Worm (Caenorhabditis elegans): Measurements from ENCODE around the gene F18E9.1.

DNA sequence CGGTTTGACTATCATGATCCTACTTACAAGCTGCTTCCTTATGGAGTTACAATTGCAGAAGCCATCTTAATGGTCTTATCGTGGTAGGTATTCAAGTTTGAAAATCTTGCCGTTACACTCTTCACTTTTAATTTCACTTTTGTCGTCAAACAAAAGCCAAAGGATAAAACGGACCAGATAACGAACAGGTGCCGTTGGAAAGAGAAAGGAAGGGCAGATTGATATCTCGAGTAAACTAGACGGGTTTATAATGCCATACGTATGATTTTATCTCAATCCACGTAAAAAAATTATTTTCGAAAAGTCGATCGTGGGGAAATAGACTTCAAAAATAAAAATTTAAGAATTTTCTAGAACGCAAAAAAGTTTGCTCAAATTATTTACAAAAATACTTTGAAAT, 47.3 kb upstream of the F18E9.1 start:
- TF ChIP-seq ceh-13 (GFP tag; optimal IDR thresholded peaks at IDR 0.05) = no peak
- TF ChIP-seq ama-1 (optimal IDR thresholded peaks at IDR 0.05) = no peak
- no peak for TF ChIP-seq aly-1 (tag; optimal IDR thresholded peaks at IDR 0.05)
- TF ChIP-seq hmg-4 (GFP tag; optimal IDR thresholded peaks at IDR 0.05) = no peak
- no peak for TF ChIP-seq tbx-37 (GFP tag; conservative IDR thresholded peaks at IDR 0.05)
- no peak for TF ChIP-seq hmbx-1 (tag; optimal IDR thresholded peaks at IDR 0.05)
- TF ChIP-seq tra-4 (tag; optimal IDR thresholded peaks at IDR 0.05) = no peak
- TF ChIP-seq ets-7 (tag; optimal IDR thresholded peaks at IDR 0.05) = no peak
- no peak for TF ChIP-seq sea-1 (GFP tag; conservative IDR thresholded peaks at IDR 0.05)
- TF ChIP-seq B0310.2 (tag; optimal IDR thresholded peaks at IDR 0.05) = no peak
- no peak for TF ChIP-seq F13C5.2 (tag; optimal IDR thresholded peaks at IDR 0.05)
- TF ChIP-seq flt-1 (GFP tag; IDR thresholded peaks at IDR 0.05) = no peak
- TF ChIP-seq pes-1 (GFP tag; IDR thresholded peaks at IDR 0.05) = no peak
- TF ChIP-seq ceh-36 (tag; optimal IDR thresholded peaks at IDR 0.05) = no peak

Data from whole organism, early embryonic.